Fruit fly (Drosophila melanogaster) whole organism, embryonic: Measurements from ENCODE around the gene OtopLc.

Experiments used
- Antp ChIP-seq: fragments of 200-800 bp; sonication (Bioruptor generic); optimal IDR thresholded peaks from 3 replicates; lab custom pipeline; 2016; ENCODE audit warnings: missing biosample characterization, missing genetic modification characterization
- Blimp-1 ChIP-seq: fragments of 200-800 bp; sonication (Bioruptor generic); optimal IDR thresholded peaks from 3 replicates; lab custom pipeline; 2018; ENCODE audit warnings: missing biosample characterization, missing genetic modification characterization, mild to moderate bottlenecking, moderate library complexity, missing genetic modification reagents
- Bteb2 ChIP-seq: fragments of 200-800 bp; sonication (Bioruptor generic); optimal IDR thresholded peaks from 2 replicates; lab custom pipeline; 2016; ENCODE audit warnings: missing biosample characterization, missing genetic modification characterization
- CG10209 ChIP-seq: fragments of 200-800 bp; sonication (Bioruptor generic); optimal IDR thresholded peaks from 3 replicates; lab custom pipeline; 2017; ENCODE audit warnings: missing biosample characterization, mild to moderate bottlenecking, missing genetic modification characterization, missing genetic modification reagents
- CG1024 ChIP-seq: fragments of 200-800 bp; sonication (Bioruptor generic); IDR thresholded peaks from 2 replicates; pipeline ENCODE4 v1.3.6; 2022; ENCODE audit warnings: missing biosample characterization, missing genetic modification characterization
- CG11247 ChIP-seq: fragments of 200-800 bp; sonication (Bioruptor generic); IDR thresholded peaks from 2 replicates; pipeline ENCODE4 v1.3.6; 2022; ENCODE audit warnings: missing biosample characterization, missing genetic modification characterization
- CG11560 ChIP-seq: fragments of 200-800 bp; sonication (Bioruptor generic); IDR thresholded peaks from 3 replicates; pipeline ENCODE4 v1.3.6; 2022; ENCODE audit warnings: missing biosample characterization, missing genetic modification characterization
- CG12744 ChIP-seq: fragments of 200-800 bp; sonication (Bioruptor generic); optimal IDR thresholded peaks from 2 replicates; lab custom pipeline; 2016; ENCODE audit warnings: missing biosample characterization, missing genetic modification characterization
- CG13424 ChIP-seq: fragments of 200-800 bp; sonication (Bioruptor generic); optimal IDR thresholded peaks from 2 replicates; lab custom pipeline; 2019; ENCODE audit warnings: missing biosample characterization, mild to moderate bottlenecking, missing genetic modification characterization, moderate library complexity
- CG14441 ChIP-seq: fragments of 200-800 bp; sonication (Bioruptor generic); IDR thresholded peaks from 2 replicates; pipeline ENCODE4 v1.3.6; 2022; ENCODE audit warnings: missing biosample characterization, missing genetic modification characterization
- CG15696 ChIP-seq: fragments of 200-800 bp; sonication (Bioruptor generic); optimal IDR thresholded peaks from 2 replicates; lab custom pipeline; 2019; ENCODE audit warnings: missing biosample characterization, mild to moderate bottlenecking, missing genetic modification characterization, moderate library complexity
- CG16779 ChIP-seq: fragments of 200-800 bp; sonication (Bioruptor generic); IDR thresholded peaks from 2 replicates; pipeline ENCODE4 v1.3.6; 2022; ENCODE audit warnings: missing biosample characterization, missing genetic modification characterization
- CG16813 ChIP-seq: fragments of 200-800 bp; sonication (Bioruptor generic); IDR thresholded peaks from 3 replicates; pipeline ENCODE4 v1.3.6; 2022; ENCODE audit warnings: missing biosample characterization, missing genetic modification characterization; ENCODE audit not compliant: partially characterized antibody
- CG1792 ChIP-seq: fragments of 200-800 bp; sonication (Bioruptor generic); optimal IDR thresholded peaks from 2 replicates; lab custom pipeline; 2016; ENCODE audit warnings: missing biosample characterization, missing genetic modification characterization
- CG2199 ChIP-seq: fragments of 200-800 bp; sonication (Bioruptor generic); IDR thresholded peaks from 3 replicates; pipeline ENCODE4 v1.3.6; 2022; ENCODE audit warnings: missing biosample characterization, missing genetic modification characterization
- CG2202 ChIP-seq: fragments of 200-800 bp; sonication (Bioruptor generic); optimal IDR thresholded peaks from 2 replicates; lab custom pipeline; 2018; ENCODE audit warnings: missing biosample characterization, mild to moderate bottlenecking, missing genetic modification characterization
- CG2875 ChIP-seq: fragments of 200-800 bp; sonication (Bioruptor generic); optimal IDR thresholded peaks from 2 replicates; lab custom pipeline; 2017; ENCODE audit warnings: missing biosample characterization, mild to moderate bottlenecking, missing genetic modification characterization, missing genetic modification reagents
- CG34422 ChIP-seq: fragments of 200-800 bp; sonication (Bioruptor generic); IDR thresholded peaks from 3 replicates; pipeline ENCODE4 v1.3.6; 2022; ENCODE audit warnings: missing biosample characterization, missing genetic modification characterization
- CG3726 ChIP-seq: fragments of 200-800 bp; sonication (Bioruptor generic); IDR thresholded peaks from 3 replicates; pipeline ENCODE4, ENCODE4 v1.3.6; 2022; ENCODE audit warnings: missing biosample characterization, missing genetic modification characterization
- CG5953 ChIP-seq: fragments of 200-800 bp; sonication (Bioruptor generic); IDR thresholded peaks from 2 replicates; pipeline ENCODE4 v1.3.6; 2022; ENCODE audit warnings: missing biosample characterization, missing genetic modification characterization
- CG6254 ChIP-seq: fragments of 200-800 bp; sonication (Bioruptor generic); optimal IDR thresholded peaks from 3 replicates; lab custom pipeline; 2017; ENCODE audit warnings: mild to moderate bottlenecking, missing biosample characterization, missing genetic modification reagents, missing genetic modification characterization
- CG6683 ChIP-seq: fragments of 200-800 bp; sonication (Bioruptor generic); optimal IDR thresholded peaks from 2 replicates; lab custom pipeline; 2017; ENCODE audit warnings: missing biosample characterization, mild to moderate bottlenecking, missing genetic modification characterization, missing genetic modification reagents
- CG6854 ChIP-seq: fragments of 200-800 bp; sonication (Bioruptor generic); optimal IDR thresholded peaks from 3 replicates; lab custom pipeline; 2017; ENCODE audit warnings: missing biosample characterization, mild to moderate bottlenecking, missing genetic modification characterization
- CG7556 ChIP-seq: fragments of 200-800 bp; sonication (Bioruptor generic); optimal IDR thresholded peaks from 2 replicates; lab custom pipeline; 2017; ENCODE audit warnings: missing biosample characterization, mild to moderate bottlenecking, missing genetic modification characterization
- CG7786 ChIP-seq: fragments of 200-800 bp; sonication (Bioruptor generic); optimal IDR thresholded peaks from 2 replicates; lab custom pipeline; 2016; ENCODE audit warnings: missing biosample characterization, missing genetic modification characterization
- CG8944 ChIP-seq: fragments of 200-800 bp; sonication (Bioruptor generic); optimal IDR thresholded peaks from 3 replicates; lab custom pipeline; 2016; ENCODE audit warnings: missing biosample characterization, missing genetic modification characterization
- CG9215 ChIP-seq: fragments of 200-800 bp; sonication (Bioruptor generic); IDR thresholded peaks from 2 replicates; pipeline ENCODE4 v1.3.6; 2022; ENCODE audit warnings: missing biosample characterization, missing genetic modification characterization
- E2f1 ChIP-seq: fragments of 200-800 bp; sonication (Bioruptor generic); IDR thresholded peaks from 2 replicates; pipeline ENCODE4 v1.3.6; 2022; ENCODE audit warnings: missing biosample characterization, missing genetic modification characterization
- Hmr ChIP-seq: fragments of 200-800 bp; sonication (Bioruptor generic); optimal IDR thresholded peaks from 3 replicates; lab custom pipeline; 2017; ENCODE audit warnings: mild to moderate bottlenecking, missing biosample characterization, missing genetic modification reagents, missing genetic modification characterization
- Lim3 ChIP-seq: fragments of 200-800 bp; sonication (Bioruptor generic); IDR thresholded peaks from 2 replicates; pipeline ENCODE4 v1.3.6; 2022; ENCODE audit warnings: missing biosample characterization, missing genetic modification characterization
- NfI ChIP-seq: fragments of 200-800 bp; sonication (Bioruptor generic); optimal IDR thresholded peaks from 3 replicates; lab custom pipeline; 2018; ENCODE audit warnings: missing biosample characterization, mild to moderate bottlenecking, missing genetic modification characterization, moderate library complexity
- Ptx1 ChIP-seq: fragments of 200-800 bp; sonication (Bioruptor generic); IDR thresholded peaks from 2 replicates; pipeline ENCODE4 v1.3.6; 2022; ENCODE audit warnings: missing biosample characterization, missing genetic modification characterization
- Spps ChIP-seq: fragments of 200-800 bp; sonication (Bioruptor generic); optimal IDR thresholded peaks from 2 replicates; lab custom pipeline; 2018; ENCODE audit warnings: missing biosample characterization, mild to moderate bottlenecking, missing genetic modification characterization
- Sry-β ChIP-seq: fragments of 200-800 bp; sonication (Bioruptor generic); optimal IDR thresholded peaks from 2 replicates; lab custom pipeline; 2018; ENCODE audit warnings: missing biosample characterization, mild to moderate bottlenecking, missing genetic modification characterization, moderate library complexity
- TFAM ChIP-seq: fragments of 200-800 bp; sonication (Bioruptor generic); optimal IDR thresholded peaks from 2 replicates; lab custom pipeline; 2017; ENCODE audit warnings: missing biosample characterization, missing genetic modification characterization, inconsistent platforms
- Vsx1 ChIP-seq: fragments of 200-800 bp; sonication (Bioruptor generic); optimal IDR thresholded peaks from 2 replicates; lab custom pipeline; 2017; ENCODE audit warnings: missing biosample characterization, mild to moderate bottlenecking, missing genetic modification characterization, missing genetic modification reagents
- disco-r ChIP-seq: fragments of 200-800 bp; sonication (Bioruptor generic); optimal IDR thresholded peaks from 2 replicates; lab custom pipeline; 2016; ENCODE audit warnings: missing biosample characterization, missing genetic modification characterization
- fd96Cb ChIP-seq: fragments of 200-800 bp; sonication (Bioruptor generic); optimal IDR thresholded peaks from 2 replicates; lab custom pipeline; 2018; ENCODE audit warnings: missing biosample characterization, mild to moderate bottlenecking, missing genetic modification characterization, moderate library complexity
- gcm2 ChIP-seq: fragments of 200-800 bp; sonication (Bioruptor generic); optimal IDR thresholded peaks from 2 replicates; lab custom pipeline; 2016; ENCODE audit warnings: missing biosample characterization, missing genetic modification characterization
- jing ChIP-seq: fragments of 200-800 bp; sonication (Bioruptor generic); optimal IDR thresholded peaks from 2 replicates; lab custom pipeline; 2018; ENCODE audit warnings: missing biosample characterization, mild to moderate bottlenecking, missing genetic modification characterization
- pb ChIP-seq: fragments of 200-800 bp; sonication (Bioruptor generic); optimal IDR thresholded peaks from 3 replicates; lab custom pipeline; 2016; ENCODE audit warnings: missing biosample characterization, missing genetic modification characterization
- pzg ChIP-seq: fragments of 200-800 bp; sonication (Bioruptor generic); optimal IDR thresholded peaks from 3 replicates; lab custom pipeline; 2018; ENCODE audit warnings: missing biosample characterization, mild to moderate bottlenecking, missing genetic modification characterization, moderate library complexity
- sc ChIP-seq, 3 experiments: fragments of >200 bp in 2 of 3; fragments of 200-800 bp in 1 of 3; sonication (Bioruptor generic) in 1 of 3; optimal IDR thresholded peaks; 2 replicates in 2 of 3; 3 replicates in 1 of 3; lab custom pipeline; 2017; ENCODE audit warnings: mild to moderate bottlenecking in 1 of 3, missing biosample characterization in 1 of 3, missing genetic modification characterization in 1 of 3, missing genetic modification reagents in 1 of 3
- sens ChIP-seq: fragments of 200-800 bp; sonication (Bioruptor generic); peaks from one replicate; lab custom pipeline; 2016; ENCODE audit warnings: missing biosample characterization, missing genetic modification characterization
- tna ChIP-seq: fragments of 200-800 bp; sonication (Bioruptor generic); IDR thresholded peaks from 2 replicates; pipeline ENCODE4 v1.3.6; 2022; ENCODE audit warnings: missing biosample characterization, missing genetic modification characterization; ENCODE audit not compliant: partially characterized antibody
- trh ChIP-seq: fragments of 200-800 bp; sonication (Bioruptor generic); optimal IDR thresholded peaks from 2 replicates; lab custom pipeline; 2016; ENCODE audit warnings: missing biosample characterization, missing genetic modification characterization
- twi ChIP-seq: fragments of 200-800 bp; optimal IDR thresholded peaks from 2 replicates; lab custom pipeline; 2019; ENCODE audit warnings: missing biosample characterization, mild to moderate bottlenecking, missing genetic modification characterization, moderate library complexity
- vfl ChIP-seq: fragments of 200-800 bp; sonication (Bioruptor generic); optimal IDR thresholded peaks from 2 replicates; lab custom pipeline; 2016; ENCODE audit warnings: missing biosample characterization, missing genetic modification characterization
- wek ChIP-seq: fragments of 200-800 bp; sonication (Bioruptor generic); optimal IDR thresholded peaks from 3 replicates; lab custom pipeline; 2018; ENCODE audit warnings: missing biosample characterization, mild to moderate bottlenecking, missing genetic modification characterization, moderate library complexity
- zfh2 ChIP-seq: fragments of 200-800 bp; sonication (Bioruptor generic); optimal IDR thresholded peaks from 2 replicates; lab custom pipeline; 2016; ENCODE audit warnings: missing biosample characterization, missing genetic modification characterization

Gene OtopLc

DNA sequence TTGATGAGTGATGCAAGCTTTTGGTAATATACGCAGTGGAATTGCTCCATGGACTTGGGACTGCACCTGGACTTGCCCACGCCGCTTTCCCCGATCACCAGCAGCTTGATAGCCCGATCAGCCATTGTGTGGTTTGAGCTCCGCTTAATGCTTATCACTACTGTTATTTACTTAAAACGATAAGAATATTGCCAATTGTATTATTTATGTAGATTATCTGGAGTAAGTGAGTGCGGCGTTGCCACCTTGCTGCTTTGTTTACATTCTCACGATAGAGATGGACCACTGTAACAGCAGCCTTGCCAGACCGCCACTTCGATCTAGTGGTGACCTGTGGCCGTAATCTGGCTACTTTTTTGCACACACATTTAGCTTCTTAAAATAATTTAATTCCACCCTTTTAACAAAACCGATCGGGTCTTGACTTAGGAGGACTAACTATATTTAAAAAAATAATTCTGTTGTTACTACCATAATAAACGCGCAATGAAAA lies 8.9 kb upstream of the OtopLc start, which contains the start of gene Rab18 (continued):
- TF ChIP-seq CG16779 (GFP tag; lab: Robert Waterston, UW), result no peak
- no peak for TF ChIP-seq vfl (GFP tag; lab: Kevin White, UChicago)
- TF ChIP-seq CG16813, result peak; percentile 65
- TF ChIP-seq CG2199, result no peak
- TF ChIP-seq fd96Cb (tag; lab: Kevin White, UChicago), result no peak
- TF ChIP-seq Vsx1 (GFP tag; lab: Kevin White, UChicago), result no peak
- peak; percentile 44 for TF ChIP-seq zfh2 (GFP tag; lab: Kevin White, UChicago)
- TF ChIP-seq CG3726, result no peak
- no peak for TF ChIP-seq Bteb2 (GFP tag; lab: Kevin White, UChicago)
- TF ChIP-seq CG11247 (GFP tag; lab: Robert Waterston, UW), result 0 out of 2 replicates have a peak, but pooled peaks have one; percentile 13
- TF ChIP-seq CG15696 (tag; lab: Kevin White, UChicago), result no peak
- TF ChIP-seq Lim3, result no peak
- no peak for TF ChIP-seq E2f1 (GFP tag; lab: Robert Waterston, UW)
- TF ChIP-seq CG11560, result no peak
- 0 out of 2 replicates have a peak, but pooled peaks have one; percentile 23 for TF ChIP-seq CG1024
- TF ChIP-seq Spps (tag; lab: Kevin White, UChicago), result no peak
- TF ChIP-seq CG6854 (GFP tag; lab: Kevin White, UChicago), result no peak
- no peak for TF ChIP-seq CG12744 (GFP tag; lab: Kevin White, UChicago)
- peak; percentile 3 for TF ChIP-seq CG10209
- no peak for TF ChIP-seq wek (GFP tag; lab: Kevin White, UChicago)
- no peak for TF ChIP-seq CG6683
- TF ChIP-seq jing, result no peak
- TF ChIP-seq CG8944 (GFP tag; lab: Kevin White, UChicago), result peak; percentile 22
- TF ChIP-seq pb, result no peak
- no peak for TF ChIP-seq disco-r (GFP tag; lab: Kevin White, UChicago)
- TF ChIP-seq NfI, result peak; percentile 28
- TF ChIP-seq Blimp-1, result no peak
- TF ChIP-seq Hmr (GFP tag; lab: Kevin White, UChicago), result no peak
- peak; percentile 47; the same call in 1 of the 2 replicates for TF ChIP-seq CG9215 (GFP tag; lab: Robert Waterston, UW)
- TF ChIP-seq Ptx1 (GFP tag; lab: Robert Waterston, UW), result peak; percentile 57
- no peak for TF ChIP-seq gcm2
- TF ChIP-seq twi (tag; lab: Kevin White, UChicago), result no peak
- peak; percentile 37 for TF ChIP-seq Antp (GFP tag; lab: Kevin White, UChicago)
- TF ChIP-seq sens (GFP tag; lab: Kevin White, UChicago), result peak; percentile 82
- no peak for TF ChIP-seq CG2875 (GFP tag; lab: Kevin White, UChicago)
- no peak for TF ChIP-seq CG1792 (GFP tag; lab: Kevin White, UChicago)
- peak; percentile 53; the same call in 1 of the 3 replicates for TF ChIP-seq CG34422 (GFP tag; lab: Robert Waterston, UW)
- TF ChIP-seq CG7556, result no peak
- TF ChIP-seq Sry-β, result peak; percentile 80
- no peak for TF ChIP-seq trh (GFP tag; lab: Kevin White, UChicago)
- TF ChIP-seq CG2202, result no peak
- TF ChIP-seq CG5953 (GFP tag; lab: Robert Waterston, UW), result no peak
- no peak for TF ChIP-seq sc (optimal IDR thresholded peaks at IDR 0.05; lab: Kevin White, UChicago)
- TF ChIP-seq sc (GFP tag; optimal IDR thresholded peaks at IDR 0.05; lab: Kevin White, UChicago), result no peak
- TF ChIP-seq CG14441 (GFP tag; lab: Robert Waterston, UW), result peak; percentile 37; the same call in 1 of the 2 replicates
- peak; percentile 31 for TF ChIP-seq CG7786 (GFP tag; lab: Kevin White, UChicago)
- no peak for TF ChIP-seq TFAM (GFP tag; lab: Kevin White, UChicago)
- no peak for TF ChIP-seq CG13424 (tag; lab: Kevin White, UChicago)
- no peak for TF ChIP-seq CG6254 (GFP tag; lab: Kevin White, UChicago)
- TF ChIP-seq pzg (GFP tag; lab: Kevin White, UChicago), result peak; percentile 62
- no peak for TF ChIP-seq tna (GFP tag; lab: Robert Waterston, UW)
